Worm (Caenorhabditis elegans) whole organism, L2 larva: ENCODE results near the gene his-32.

Experiments used
- C34F6.9 ChIP-seq: fragments of 150-350 bp; optimal IDR thresholded peaks from 2 replicates; lab custom pipeline; 2014; ENCODE audit warnings: missing biosample characterization, missing genetic modification characterization
- R02D3.7 ChIP-seq: fragments of 150-350 bp; optimal IDR thresholded peaks from 2 replicates; lab custom pipeline; 2014; ENCODE audit warnings: missing biosample characterization, missing genetic modification characterization
- Y55F3AM.14 ChIP-seq: fragments of 200-800 bp; sonication (Bioruptor generic); optimal IDR thresholded peaks from 2 replicates; lab custom pipeline; 2018; ENCODE audit warnings: mild to moderate bottlenecking, missing genetic modification characterization, missing compliant biosample characterization
- ZK546.5 ChIP-seq: sonication (generic microtip); optimal IDR thresholded peaks from 2 replicates; lab custom pipeline; 2017; ENCODE audit warnings: missing biosample characterization, missing genetic modification characterization
- aly-2 ChIP-seq: fragments of 150-350 bp; optimal IDR thresholded peaks from 2 replicates; lab custom pipeline; 2014; ENCODE audit warnings: missing biosample characterization, missing genetic modification characterization
- blmp-1 ChIP-seq: sonication (generic microtip); optimal IDR thresholded peaks from 2 replicates; lab custom pipeline; 2017; ENCODE audit warnings: missing genetic modification characterization, mild to moderate bottlenecking, missing compliant biosample characterization, antibody characterized with exemption, moderate library complexity; ENCODE audit not compliant: insufficient read depth
- ceh-16 ChIP-seq: fragments of 150-350 bp; optimal IDR thresholded peaks from 2 replicates; lab custom pipeline; 2014; ENCODE audit warnings: missing biosample characterization, missing genetic modification characterization
- ceh-82 ChIP-seq: fragments of 150-350 bp; optimal IDR thresholded peaks from 2 replicates; lab custom pipeline; 2014; ENCODE audit warnings: missing biosample characterization, missing genetic modification characterization
- dmd-4 ChIP-seq: sonication (generic microtip); optimal IDR thresholded peaks from 2 replicates; lab custom pipeline; 2017; ENCODE audit warnings: missing biosample characterization, missing genetic modification characterization
- egl-27 ChIP-seq: sonication (generic microtip); optimal IDR thresholded peaks from 3 replicates; lab custom pipeline; 2017; ENCODE audit warnings: missing biosample characterization, missing genetic modification reagents, missing genetic modification characterization
- elt-1 ChIP-seq: fragments of 150-350 bp; optimal IDR thresholded peaks from 2 replicates; lab custom pipeline; 2014; ENCODE audit warnings: missing biosample characterization, missing genetic modification characterization
- lin-11 ChIP-seq: fragments of 150-350 bp; sonication (generic microtip); optimal IDR thresholded peaks from 2 replicates; lab custom pipeline; 2014; ENCODE audit warnings: missing biosample characterization, missing genetic modification characterization, inconsistent platforms, mixed read lengths
- lin-13 ChIP-seq: fragments of 150-350 bp; optimal IDR thresholded peaks from 2 replicates; lab custom pipeline; 2014; ENCODE audit warnings: missing biosample characterization, missing genetic modification reagents, missing genetic modification characterization
- lsy-2 ChIP-seq, 2 experiments: fragments of 150-350 bp in 1 of 2; sonication (generic microtip) in 1 of 2; optimal IDR thresholded peaks; 2 replicates each; lab custom pipeline; 2014 to 2017; ENCODE audit warnings: missing biosample characterization in 2 of 2, missing genetic modification characterization in 2 of 2
- mab-5 ChIP-seq: fragments of 150-350 bp; optimal IDR thresholded peaks from 2 replicates; lab custom pipeline; 2014; ENCODE audit warnings: missing biosample characterization, missing genetic modification characterization
- mbf-1 ChIP-seq: sonication (generic microtip); optimal IDR thresholded peaks from 2 replicates; lab custom pipeline; 2017; ENCODE audit warnings: missing biosample characterization, missing genetic modification characterization
- mdl-1 ChIP-seq, 2 experiments: fragments of 150-350 bp in 1 of 2; sonication (generic microtip) in 1 of 2; optimal IDR thresholded peaks; 2 replicates each; lab custom pipeline; 2017; ENCODE audit warnings: missing biosample characterization in 2 of 2, missing genetic modification characterization in 2 of 2
- nhr-10 ChIP-seq: sonication (generic microtip); optimal IDR thresholded peaks from 2 replicates; lab custom pipeline; 2017; ENCODE audit warnings: missing biosample characterization, missing genetic modification characterization
- nhr-11 ChIP-seq: fragments of 150-350 bp; optimal IDR thresholded peaks from 2 replicates; lab custom pipeline; 2014; ENCODE audit warnings: missing biosample characterization, missing genetic modification characterization
- nhr-129 ChIP-seq: fragments of 150-350 bp; optimal IDR thresholded peaks from 2 replicates; lab custom pipeline; 2014; ENCODE audit warnings: missing biosample characterization, missing genetic modification characterization
- nhr-21 ChIP-seq: fragments of 150-350 bp; optimal IDR thresholded peaks from 2 replicates; lab custom pipeline; 2014; ENCODE audit warnings: missing biosample characterization, missing genetic modification characterization
- nhr-237 ChIP-seq: fragments of 150-350 bp; optimal IDR thresholded peaks from 2 replicates; lab custom pipeline; 2014; ENCODE audit warnings: missing biosample characterization, missing genetic modification characterization
- nhr-6 ChIP-seq: fragments of 150-350 bp; optimal IDR thresholded peaks from 2 replicates; lab custom pipeline; 2014; ENCODE audit warnings: missing biosample characterization, missing genetic modification characterization
- peb-1 ChIP-seq: fragments of 150-350 bp; optimal IDR thresholded peaks from 2 replicates; lab custom pipeline; 2014; ENCODE audit warnings: missing biosample characterization, missing genetic modification characterization
- sem-4 ChIP-seq: fragments of 150-350 bp; optimal IDR thresholded peaks from 2 replicates; lab custom pipeline; 2014; ENCODE audit warnings: missing biosample characterization, missing genetic modification reagents, missing genetic modification characterization
- skn-1 ChIP-seq: sonication (generic microtip); optimal IDR thresholded peaks from 2 replicates; lab custom pipeline; 2017; ENCODE audit warnings: missing biosample characterization, missing genetic modification characterization
- sma-3 ChIP-seq: sonication (generic microtip); optimal IDR thresholded peaks from 2 replicates; lab custom pipeline; 2016; ENCODE audit warnings: missing genetic modification reagents, missing genetic modification characterization, missing compliant biosample characterization
- sma-9 ChIP-seq, 2 experiments: fragments of 150-350 bp in 1 of 2; sonication (generic microtip) in 1 of 2; optimal IDR thresholded peaks; 2 replicates each; lab custom pipeline; 2014 to 2016; ENCODE audit warnings: missing genetic modification characterization in 2 of 2, mild to moderate bottlenecking in 1 of 2, missing biosample characterization in 1 of 2, missing compliant biosample characterization in 1 of 2, missing genetic modification reagents in 1 of 2, moderate library complexity in 1 of 2
- snpc-4 ChIP-seq: fragments of 150-350 bp; optimal IDR thresholded peaks from 2 replicates; lab custom pipeline; 2014; ENCODE audit warnings: missing biosample characterization, missing genetic modification characterization
- unc-39 ChIP-seq: fragments of 150-350 bp; optimal IDR thresholded peaks from 2 replicates; lab custom pipeline; 2014; ENCODE audit warnings: missing biosample characterization, missing genetic modification characterization
- unc-55 ChIP-seq: fragments of 150-350 bp; sonication (generic microtip); optimal IDR thresholded peaks from 3 replicates; lab custom pipeline; 2014; ENCODE audit warnings: missing biosample characterization, missing genetic modification reagents, missing genetic modification characterization
- unc-62 ChIP-seq: fragments of 150-350 bp; optimal IDR thresholded peaks from 2 replicates; lab custom pipeline; 2014; ENCODE audit warnings: missing biosample characterization, missing genetic modification reagents, missing genetic modification characterization
- ztf-1 ChIP-seq: fragments of 200-800 bp; sonication (Bioruptor generic); conservative IDR thresholded peaks from 2 replicates; pipeline ENCODE4 v1.3.6; 2022; ENCODE audit warnings: missing genetic modification characterization, missing compliant biosample characterization
- ztf-11 ChIP-seq: sonication (generic microtip); optimal IDR thresholded peaks from 2 replicates; lab custom pipeline; 2017; ENCODE audit warnings: missing biosample characterization, missing genetic modification characterization
- ztf-4 ChIP-seq: fragments of 150-350 bp; optimal IDR thresholded peaks from 2 replicates; lab custom pipeline; 2014; ENCODE audit warnings: missing biosample characterization, missing genetic modification characterization

The his-32 gene

DNA sequence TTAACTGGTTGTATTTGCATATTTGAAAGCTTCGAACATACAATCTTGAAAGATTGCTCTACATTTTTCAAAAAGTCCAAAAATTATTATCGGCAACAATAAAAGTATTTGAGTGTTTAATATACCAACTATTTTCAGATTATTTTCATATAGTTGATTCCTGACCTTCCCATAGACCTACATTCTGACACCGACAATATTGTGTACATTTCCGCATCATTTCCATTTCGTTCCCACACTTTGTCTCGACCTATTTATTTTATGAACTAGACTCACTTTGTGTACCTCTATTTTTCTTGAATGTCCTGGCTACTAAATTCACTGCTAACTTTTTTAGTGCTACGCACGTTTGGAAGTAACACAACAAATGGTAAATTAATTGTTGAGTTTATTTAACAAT lies 8.3 kb downstream of the his-32 start, which contains the start of gene lgc-5:
Gene lgc-5 (plus strand): TSS at position 301 of the 400 bp plus-strand sequence.
- TF ChIP-seq elt-1 (tag; lab: Kevin White, UChicago) (no peak), ztf-11 (tag; lab: Kevin White, UChicago) (no peak), C34F6.9 (tag; lab: Kevin White, UChicago) (no peak), blmp-1 (tag; lab: Kevin White, UChicago) (no peak), sma-3 (no peak), nhr-11 (tag; lab: Kevin White, UChicago) (no peak), ztf-4 (no peak), Y55F3AM.14 (GFP tag; lab: Kevin White, UChicago) (no peak), unc-62 (no peak), lin-11 (tag; lab: Kevin White, UChicago) (no peak)
- TF ChIP-seq, all 48 proteins: peak for 0

ce11 chrIV:8345518-8345917 lies 11.4 kb downstream of the his-32 start, which contains the start of gene F17E9.5:
Gene F17E9.5, plus strand, starts transcription at chrIV:8345818.
- no peak for TF ChIP-seq ztf-1 (GFP tag; lab: Robert Waterston, UW)
- no peak for TF ChIP-seq unc-39 (tag; lab: Kevin White, UChicago)
- no peak for TF ChIP-seq dmd-4 (tag; lab: Kevin White, UChicago)
- no peak for TF ChIP-seq sma-3
- TF ChIP-seq aly-2 (tag; lab: Kevin White, UChicago) = no peak
- TF ChIP-seq ceh-16 = no peak
- no peak for TF ChIP-seq skn-1 (tag; lab: Kevin White, UChicago)
- TF ChIP-seq unc-55 (GFP tag; lab: Kevin White, UChicago) = no peak
- no peak for TF ChIP-seq ceh-82 (tag; lab: Kevin White, UChicago)
- no peak for TF ChIP-seq ztf-4
- TF ChIP-seq sma-9 (GFP tag; optimal IDR thresholded peaks at IDR 0.05; lab: Kevin White, UChicago) = no peak
- TF ChIP-seq sma-9 (tag; optimal IDR thresholded peaks at IDR 0.05; lab: Kevin White, UChicago) = no peak
- no peak for TF ChIP-seq lin-11 (tag; lab: Kevin White, UChicago)

ce11 chrIV:8347051-8347450 lies 12.9 kb downstream of the his-32 start, which contains the start of the genes F17E9.18 and F17E9.15:
Gene F17E9.18, minus strand, starts transcription at chrIV:8347151.
Gene F17E9.15, plus strand, starts transcription at chrIV:8347418.
- TF ChIP-seq nhr-237 (tag; lab: Kevin White, UChicago) (no peak), ZK546.5 (tag; lab: Kevin White, UChicago) (no peak), nhr-10 (tag; lab: Kevin White, UChicago) (no peak), R02D3.7 (no peak), egl-27 (no peak), nhr-6 (tag; lab: Kevin White, UChicago) (no peak), mab-5 (tag; lab: Kevin White, UChicago) (no peak)
- TF ChIP-seq, all 48 proteins: peak for 0

DNA sequence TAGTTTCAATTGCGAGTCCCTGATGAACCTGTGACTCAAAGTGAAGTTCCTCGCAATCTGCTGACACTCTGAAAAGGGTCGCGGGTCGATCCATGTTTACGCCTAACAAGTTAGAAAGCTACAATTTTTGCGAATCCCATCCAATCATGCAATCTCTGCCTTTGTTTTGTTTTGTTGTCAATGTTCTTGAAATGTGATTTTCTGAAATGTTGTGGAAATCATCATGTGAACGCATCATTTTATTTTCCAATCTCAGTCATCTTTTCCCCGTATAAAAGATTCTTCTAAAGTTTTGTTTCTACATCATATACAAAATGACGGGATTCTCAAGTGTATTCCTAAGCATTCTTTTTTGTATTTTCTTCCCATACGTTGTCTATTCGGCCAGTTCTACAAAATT lies 14.0 kb downstream of the his-32 start, which contains the start of gene F17E9.4:
Gene F17E9.4 (plus strand): TSS at position 301 of the 400 bp plus-strand sequence.
- TF ChIP-seq ztf-11 (tag; lab: Kevin White, UChicago) (no peak), unc-55 (GFP tag; lab: Kevin White, UChicago) (no peak), mdl-1 (tag; optimal IDR thresholded peaks at IDR 0.05; lab: Kevin White, UChicago) (no peak), blmp-1 (tag; lab: Kevin White, UChicago) (no peak), snpc-4 (tag; lab: Kevin White, UChicago) (no peak), dmd-4 (tag; lab: Kevin White, UChicago) (no peak), nhr-237 (tag; lab: Kevin White, UChicago) (no peak), unc-39 (tag; lab: Kevin White, UChicago) (no peak), lsy-2 (tag; optimal IDR thresholded peaks at IDR 0.05; lab: Kevin White, UChicago) (no peak), nhr-21 (tag; lab: Kevin White, UChicago) (no peak), mbf-1 (tag; lab: Kevin White, UChicago) (no peak), nhr-11 (tag; lab: Kevin White, UChicago) (no peak), nhr-6 (tag; lab: Kevin White, UChicago) (no peak), lin-13 (GFP tag; lab: Kevin White, UChicago) (no peak), R02D3.7 (no peak), sem-4 (tag; lab: Kevin White, UChicago) (no peak), peb-1 (no peak), nhr-129 (tag; lab: Kevin White, UChicago) (no peak)
